Fruit fly (Drosophila melanogaster) whole organism, embryonic: ENCODE measurements around the gene ball.

Source experiments
- Asciz ChIP-seq: fragments of 200-800 bp; sonication (Bioruptor generic); optimal IDR thresholded peaks from 2 replicates; lab custom pipeline; 2017; ENCODE audit warnings: missing biosample characterization, mild to moderate bottlenecking, missing genetic modification characterization, missing genetic modification reagents
- Awh ChIP-seq: fragments of 200-800 bp; sonication (Bioruptor generic); IDR thresholded peaks from 2 replicates; pipeline ENCODE4, ENCODE4 v1.3.6; 2022; ENCODE audit warnings: missing biosample characterization, missing genetic modification characterization
- Bgb ChIP-seq: fragments of 200-800 bp; sonication (Bioruptor generic); IDR thresholded peaks from 2 replicates; pipeline ENCODE4 v1.3.6; 2022; ENCODE audit warnings: missing biosample characterization, missing genetic modification characterization; ENCODE audit not compliant: partially characterized antibody
- Bteb2 ChIP-seq: fragments of 200-800 bp; sonication (Bioruptor generic); optimal IDR thresholded peaks from 2 replicates; lab custom pipeline; 2016; ENCODE audit warnings: missing biosample characterization, missing genetic modification characterization
- CG10274 ChIP-seq: fragments of 200-800 bp; sonication (Bioruptor generic); optimal IDR thresholded peaks from 3 replicates; lab custom pipeline; 2017; ENCODE audit warnings: missing biosample characterization, mild to moderate bottlenecking, missing genetic modification characterization
- CG10431 ChIP-seq: fragments of 200-800 bp; sonication (Bioruptor generic); optimal IDR thresholded peaks from 3 replicates; lab custom pipeline; 2018; ENCODE audit warnings: missing biosample characterization, mild to moderate bottlenecking, missing genetic modification characterization
- CG10565 ChIP-seq: fragments of 200-800 bp; sonication (Bioruptor generic); optimal IDR thresholded peaks from 3 replicates; lab custom pipeline; 2016; ENCODE audit warnings: missing biosample characterization, mild to moderate bottlenecking, missing genetic modification characterization
- CG10979 ChIP-seq: fragments of 200-800 bp; sonication (Bioruptor generic); optimal IDR thresholded peaks from 2 replicates; lab custom pipeline; 2018; ENCODE audit warnings: missing biosample characterization, mild to moderate bottlenecking, missing genetic modification characterization, moderate library complexity
- CG12104 ChIP-seq: fragments of 200-800 bp; sonication (Bioruptor generic); optimal IDR thresholded peaks from 3 replicates; lab custom pipeline; 2016; ENCODE audit warnings: missing biosample characterization, missing genetic modification characterization
- CG13624 ChIP-seq: fragments of 200-800 bp; sonication (Bioruptor generic); optimal IDR thresholded peaks from 2 replicates; lab custom pipeline; 2016; ENCODE audit warnings: missing biosample characterization, missing genetic modification characterization
- CG14014 ChIP-seq: fragments of 200-800 bp; sonication (Bioruptor generic); IDR thresholded peaks from 2 replicates; pipeline ENCODE4 v1.3.6; 2022; ENCODE audit warnings: missing biosample characterization, missing genetic modification characterization
- CG15601 ChIP-seq: fragments of 200-800 bp; sonication (Bioruptor generic); optimal IDR thresholded peaks from 3 replicates; lab custom pipeline; 2019; ENCODE audit warnings: missing biosample characterization, mild to moderate bottlenecking, missing genetic modification characterization, moderate library complexity
- CG1647 ChIP-seq: fragments of 200-800 bp; sonication (Bioruptor generic); optimal IDR thresholded peaks from 3 replicates; lab custom pipeline; 2016; ENCODE audit warnings: missing biosample characterization, missing genetic modification characterization
- CG16813 ChIP-seq: fragments of 200-800 bp; sonication (Bioruptor generic); IDR thresholded peaks from 3 replicates; pipeline ENCODE4 v1.3.6; 2022; ENCODE audit warnings: missing biosample characterization, missing genetic modification characterization; ENCODE audit not compliant: partially characterized antibody
- CG16863 ChIP-seq: fragments of 200-800 bp; sonication (Bioruptor generic); optimal IDR thresholded peaks from 3 replicates; lab custom pipeline; 2016; ENCODE audit warnings: missing biosample characterization, missing genetic modification characterization
- CG17568 ChIP-seq: fragments of 200-800 bp; sonication (Bioruptor generic); optimal IDR thresholded peaks from 2 replicates; lab custom pipeline; 2018; ENCODE audit warnings: missing biosample characterization, mild to moderate bottlenecking, missing genetic modification characterization, moderate library complexity
- CG17612 ChIP-seq: fragments of 200-800 bp; sonication (Bioruptor generic); IDR thresholded peaks from 2 replicates; pipeline ENCODE4 v1.3.6; 2022; ENCODE audit warnings: missing biosample characterization, missing genetic modification characterization
- CG32532 ChIP-seq: fragments of 200-800 bp; sonication (Bioruptor generic); IDR thresholded peaks from 2 replicates; pipeline ENCODE4 v1.3.6; 2022; ENCODE audit warnings: missing biosample characterization, missing genetic modification characterization
- CG32767 ChIP-seq: fragments of 200-800 bp; sonication (Bioruptor generic); IDR thresholded peaks from 2 replicates; pipeline ENCODE4 v1.3.6; 2022; ENCODE audit warnings: missing biosample characterization, missing genetic modification characterization
- CG3995 ChIP-seq: fragments of 200-800 bp; sonication (Bioruptor generic); optimal IDR thresholded peaks from 3 replicates; lab custom pipeline; 2016; ENCODE audit warnings: missing biosample characterization, missing genetic modification characterization
- CG5180 ChIP-seq: fragments of 200-800 bp; sonication (Bioruptor generic); optimal IDR thresholded peaks from 3 replicates; lab custom pipeline; 2017; ENCODE audit warnings: missing biosample characterization, missing genetic modification characterization, mild to moderate bottlenecking, moderate library complexity, missing genetic modification reagents
- CG6654 ChIP-seq: fragments of 200-800 bp; sonication (Bioruptor generic); optimal IDR thresholded peaks from 2 replicates; lab custom pipeline; 2017; ENCODE audit warnings: missing biosample characterization, mild to moderate bottlenecking, missing genetic modification characterization
- CG7357 ChIP-seq: fragments of 200-800 bp; sonication (Bioruptor generic); IDR thresholded peaks from 3 replicates; pipeline ENCODE4 v1.3.6; 2022; ENCODE audit warnings: missing biosample characterization, missing genetic modification characterization
- CG7928 ChIP-seq: fragments of 200-800 bp; sonication (Bioruptor generic); optimal IDR thresholded peaks from 2 replicates; lab custom pipeline; 2017; ENCODE audit warnings: missing biosample characterization, mild to moderate bottlenecking, missing genetic modification characterization
- CG8924 ChIP-seq: fragments of 200-800 bp; optimal IDR thresholded peaks from 3 replicates; lab custom pipeline; 2019; ENCODE audit warnings: missing biosample characterization, mild to moderate bottlenecking, missing genetic modification characterization, moderate library complexity
- CG9215 ChIP-seq: fragments of 200-800 bp; sonication (Bioruptor generic); IDR thresholded peaks from 2 replicates; pipeline ENCODE4 v1.3.6; 2022; ENCODE audit warnings: missing biosample characterization, missing genetic modification characterization
- CG9797 ChIP-seq: fragments of 200-800 bp; sonication (Bioruptor generic); optimal IDR thresholded peaks from 3 replicates; lab custom pipeline; 2018; ENCODE audit warnings: missing biosample characterization, mild to moderate bottlenecking, missing genetic modification characterization
- Chrac-16 ChIP-seq: fragments of 200-800 bp; sonication (Bioruptor generic); optimal IDR thresholded peaks from 3 replicates; lab custom pipeline; 2016; ENCODE audit warnings: missing biosample characterization, missing genetic modification characterization
- CoRest ChIP-seq: fragments of 200-800 bp; sonication (Bioruptor generic); optimal IDR thresholded peaks from 3 replicates; lab custom pipeline; 2018; ENCODE audit warnings: missing biosample characterization, mild to moderate bottlenecking, missing genetic modification characterization, moderate library complexity
- Eip74EF ChIP-seq, 2 experiments: fragments of 200-800 bp in 1 of 2; fragments of >200 bp in 1 of 2; sonication (Bioruptor generic) in 1 of 2; optimal IDR thresholded peaks; 2 replicates each; lab custom pipeline; 2017 to 2019; ENCODE audit warnings: missing biosample characterization in 2 of 2, missing genetic modification characterization in 2 of 2, mild to moderate bottlenecking in 1 of 2, moderate library complexity in 1 of 2
- Hey ChIP-seq: fragments of 200-800 bp; sonication (Bioruptor generic); optimal IDR thresholded peaks from 3 replicates; lab custom pipeline; 2018; ENCODE audit warnings: missing biosample characterization, mild to moderate bottlenecking, missing genetic modification characterization
- Hr39 ChIP-seq: fragments of >200 bp; optimal IDR thresholded peaks from 2 replicates; lab custom pipeline; 2017
- Mad ChIP-seq: fragments of 200-800 bp; sonication (Bioruptor generic); optimal IDR thresholded peaks from 2 replicates; lab custom pipeline; 2016; ENCODE audit warnings: missing biosample characterization, missing genetic modification characterization
- NC2α ChIP-seq: fragments of 200-800 bp; sonication (Bioruptor generic); optimal IDR thresholded peaks from 2 replicates; lab custom pipeline; 2016; ENCODE audit warnings: missing biosample characterization, missing genetic modification characterization
- NC2β ChIP-seq: fragments of 200-800 bp; sonication (Bioruptor generic); optimal IDR thresholded peaks from 2 replicates; lab custom pipeline; 2016; ENCODE audit warnings: missing biosample characterization, missing genetic modification characterization
- NK7.1 ChIP-seq: fragments of 200-800 bp; sonication (Bioruptor generic); optimal IDR thresholded peaks from 3 replicates; lab custom pipeline; 2016; ENCODE audit warnings: missing biosample characterization, missing genetic modification characterization
- Nf-YA ChIP-seq: fragments of 200-800 bp; sonication (Bioruptor generic); IDR thresholded peaks from 2 replicates; pipeline ENCODE4 v1.3.6; 2022; ENCODE audit warnings: missing biosample characterization, missing genetic modification characterization
- Stat92E ChIP-seq, 3 experiments: fragments of >200 bp in 2 of 3; fragments of 200-800 bp in 1 of 3; sonication (Bioruptor generic) in 1 of 3; optimal IDR thresholded peaks; 2 replicates each; lab custom pipeline; 2017 to 2019; ENCODE audit warnings: missing biosample characterization in 3 of 3, missing genetic modification characterization in 3 of 3, mild to moderate bottlenecking in 1 of 3, moderate library complexity in 1 of 3
- ato ChIP-seq: fragments of 200-800 bp; sonication (Bioruptor generic); IDR thresholded peaks from 2 replicates; pipeline ENCODE4 v1.3.6; 2022; ENCODE audit warnings: missing biosample characterization, missing genetic modification characterization; ENCODE audit not compliant: partially characterized antibody
- bab2 ChIP-seq: fragments of 200-800 bp; sonication (Bioruptor generic); optimal IDR thresholded peaks from 2 replicates; lab custom pipeline; 2016; ENCODE audit warnings: missing biosample characterization, missing genetic modification characterization
- bcd ChIP-seq: fragments of 200-800 bp; sonication (Bioruptor generic); optimal IDR thresholded peaks from 2 replicates; lab custom pipeline; 2017; ENCODE audit warnings: missing biosample characterization, mild to moderate bottlenecking, missing genetic modification characterization
- dmrt11E ChIP-seq: fragments of 200-800 bp; sonication (Bioruptor generic); optimal IDR thresholded peaks from 3 replicates; lab custom pipeline; 2018; ENCODE audit warnings: missing biosample characterization, mild to moderate bottlenecking, missing genetic modification characterization, moderate library complexity
- gem ChIP-seq: fragments of 200-800 bp; sonication (Bioruptor generic); optimal IDR thresholded peaks from 2 replicates; lab custom pipeline; 2019; ENCODE audit warnings: missing biosample characterization, mild to moderate bottlenecking, missing genetic modification characterization, moderate library complexity
- gsb-n ChIP-seq: fragments of 200-800 bp; sonication (Bioruptor generic); optimal IDR thresholded peaks from 3 replicates; lab custom pipeline; 2018; ENCODE audit warnings: missing biosample characterization, mild to moderate bottlenecking, missing genetic modification characterization
- her ChIP-seq: fragments of 200-800 bp; sonication (Bioruptor generic); optimal IDR thresholded peaks from 2 replicates; lab custom pipeline; 2016; ENCODE audit warnings: missing biosample characterization, missing genetic modification characterization
- hkb ChIP-seq, 2 experiments: fragments of 200-800 bp in 1 of 2; fragments of >200 bp in 1 of 2; sonication (Bioruptor generic) in 1 of 2; IDR thresholded peaks in 1 of 2; optimal IDR thresholded peaks in 1 of 2; 2 replicates each; pipeline versions ENCODE4 v1.3.6 to Lab custom; 2017 to 2022; ENCODE audit warnings: missing biosample characterization in 1 of 2, missing genetic modification characterization in 1 of 2
- pho ChIP-seq: fragments of 200-800 bp; sonication (Bioruptor generic); optimal IDR thresholded peaks from 2 replicates; lab custom pipeline; 2016; ENCODE audit warnings: missing biosample characterization, missing genetic modification characterization
- scrt ChIP-seq: fragments of 200-800 bp; sonication (Bioruptor generic); optimal IDR thresholded peaks from 2 replicates; lab custom pipeline; 2018; ENCODE audit warnings: missing biosample characterization, mild to moderate bottlenecking, missing genetic modification characterization, moderate library complexity
- sug ChIP-seq: fragments of 200-800 bp; optimal IDR thresholded peaks from 2 replicates; lab custom pipeline; 2019; ENCODE audit warnings: missing biosample characterization, mild to moderate bottlenecking, missing genetic modification characterization, moderate library complexity
- ttk ChIP-seq: fragments of 200-800 bp; sonication (Bioruptor generic); IDR thresholded peaks from 2 replicates; pipeline ENCODE4 v2.1.2; 2022; ENCODE audit warnings: missing biosample characterization, missing genetic modification characterization

Gene ball

dm6 chr3R:26859228-26859627 lies 7.4 kb downstream of the ball start (continued):
- TF ChIP-seq Eip74EF (GFP tag; optimal IDR thresholded peaks at IDR 0.05; lab: Kevin White, UChicago) (no peak), sug (tag; lab: Kevin White, UChicago) (no peak), ato (GFP tag; lab: Robert Waterston, UW) (no peak), Nf-YA (peak; percentile 23; the same call in 1 of the 2 replicates), CG7928 (GFP tag; lab: Kevin White, UChicago) (no peak), Asciz (GFP tag; lab: Kevin White, UChicago) (peak; percentile 17), CG32767 (GFP tag; lab: Robert Waterston, UW) (no peak), CoRest (no peak), CG32532 (GFP tag; lab: Robert Waterston, UW) (0 out of 2 replicates have a peak, but pooled peaks have one; percentile 48), bab2 (GFP tag; lab: Kevin White, UChicago) (peak; percentile 22), CG5180 (GFP tag; lab: Kevin White, UChicago) (peak; percentile 9), hkb (optimal IDR thresholded peaks at IDR 0.05; lab: Kevin White, UChicago) (no peak), hkb (GFP tag; IDR thresholded peaks at IDR 0.05; lab: Robert Waterston, UW) (peak; percentile 89), CG16863 (GFP tag; lab: Kevin White, UChicago) (no peak), Mad (GFP tag; lab: Kevin White, UChicago) (no peak), NK7.1 (GFP tag; lab: Kevin White, UChicago) (peak; percentile 4), CG12104 (no peak), Chrac-16 (GFP tag; lab: Kevin White, UChicago) (no peak), dmrt11E (peak; percentile 25), CG16813 (GFP tag; lab: Robert Waterston, UW) (no peak), Bteb2 (no peak), CG15601 (tag; lab: Kevin White, UChicago) (no peak), CG10274 (GFP tag; lab: Kevin White, UChicago) (no peak), Hr39 (lab: Kevin White, UChicago) (no peak), CG10431 (GFP tag; lab: Kevin White, UChicago) (no peak), CG10565 (GFP tag; lab: Kevin White, UChicago) (no peak), CG1647 (no peak), her (GFP tag; lab: Kevin White, UChicago) (no peak), Bgb (GFP tag; lab: Robert Waterston, UW) (no peak), CG14014 (GFP tag; lab: Robert Waterston, UW) (0 out of 2 replicates have a peak, but pooled peaks have one; percentile 45), pho (GFP tag; lab: Kevin White, UChicago) (no peak), gsb-n (tag; lab: Kevin White, UChicago) (no peak), ttk (GFP tag; lab: Robert Waterston, UW) (0 out of 2 replicates have a peak, but pooled peaks have one; percentile 38), bcd (GFP tag; lab: Kevin White, UChicago) (peak; percentile 33), CG6654 (GFP tag; lab: Kevin White, UChicago) (no peak), gem (peak; percentile 54), Awh (GFP tag; lab: Robert Waterston, UW) (peak; percentile 82), CG10979 (tag; lab: Kevin White, UChicago) (peak; percentile 30), CG7357 (no peak), CG9215 (peak; percentile 67), CG9797 (no peak), CG17612 (GFP tag; lab: Robert Waterston, UW) (0 out of 2 replicates have a peak, but pooled peaks have one; percentile 15), Stat92E (GFP tag; optimal IDR thresholded peaks at IDR 0.05; lab: Kevin White, UChicago) (no peak), CG17568 (no peak), scrt (GFP tag; lab: Kevin White, UChicago) (peak; percentile 19), CG13624 (GFP tag; lab: Kevin White, UChicago) (no peak), Hey (no peak), NC2α (GFP tag; lab: Kevin White, UChicago) (no peak), NC2β (GFP tag; lab: Kevin White, UChicago) (no peak), CG3995 (GFP tag; lab: Kevin White, UChicago) (no peak), CG8924 (tag; lab: Kevin White, UChicago) (peak; percentile 26)
